Fruit fly (Drosophila melanogaster): ENCODE measurements around the gene cutlet.

DNA sequence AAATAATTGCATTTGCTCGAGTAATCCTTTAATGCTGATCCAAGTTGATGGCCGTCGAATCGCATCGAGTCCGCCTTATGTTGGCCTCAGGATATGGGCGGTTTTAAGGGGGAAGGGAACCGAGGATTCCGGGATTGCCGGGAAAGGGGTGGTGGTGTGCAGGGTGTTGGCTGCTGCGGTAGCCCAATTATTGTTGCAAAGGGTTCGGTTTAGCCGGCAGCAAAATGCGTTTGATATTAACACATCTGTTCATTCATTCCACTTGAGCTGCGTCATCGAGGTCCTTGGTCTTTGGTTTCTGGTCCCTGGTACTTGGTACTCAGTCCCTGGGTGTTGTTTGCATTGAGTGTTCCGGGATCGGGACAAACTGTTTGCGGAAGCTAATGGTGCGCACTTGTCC lies 30.2 kb downstream of the cutlet start:
- TF ChIP-seq CG8478 (optimal IDR thresholded peaks at IDR 0.05) (no peak), CTCF (optimal IDR thresholded peaks at IDR 0.05) (no peak)
